Worm (Caenorhabditis elegans) whole organism, L4/young adult: Measurements from ENCODE around the gene col-33.

Source experiments
- W03F9.2 ChIP-seq: fragments of 150-350 bp; optimal IDR thresholded peaks from 2 replicates; lab custom pipeline; 2014; ENCODE audit warnings: missing biosample characterization, missing genetic modification characterization
- him-1 ChIP-seq: sonication (generic microtip); optimal IDR thresholded peaks from 2 replicates; lab custom pipeline; 2016; ENCODE audit warnings: missing genotype, missing genetic modification reagents, missing genetic modification characterization, missing compliant biosample characterization

DNA sequence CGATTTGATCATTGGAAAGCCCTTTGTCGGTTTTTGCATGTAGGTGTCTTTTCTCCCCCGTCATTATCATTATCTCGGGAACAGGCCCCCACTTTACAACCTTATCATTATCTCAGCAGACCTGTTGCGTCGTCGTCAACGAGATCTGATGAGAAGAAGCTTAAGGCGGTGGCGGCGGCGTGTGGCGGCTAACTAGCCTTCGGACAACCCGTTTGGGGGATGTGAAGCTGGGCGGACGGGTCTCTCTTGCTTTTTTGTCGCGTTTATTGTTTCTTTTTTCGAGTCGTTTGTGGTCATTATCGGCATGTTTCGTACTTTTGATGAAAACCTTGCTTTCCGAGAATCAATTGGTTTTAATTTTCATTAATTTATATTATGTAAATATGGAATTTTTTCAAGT lies 36.9 kb downstream of the col-33 start:
- TF ChIP-seq him-1 (tag; lab: Kevin White, UChicago), result no peak
- TF ChIP-seq W03F9.2 (tag; lab: Kevin White, UChicago), result no peak
